Worm (Caenorhabditis elegans) whole organism, L1 larva: ENCODE measurements around the gene exos-4.2.

Source experiments
- C34B4.2 ChIP-seq: sonication (generic microtip); optimal IDR thresholded peaks from 2 replicates; lab custom pipeline; 2017; ENCODE audit warnings: mild to moderate bottlenecking, missing genetic modification characterization, missing compliant biosample characterization
- F16B12.6 ChIP-seq: fragments of 150-350 bp; optimal IDR thresholded peaks from 2 replicates; lab custom pipeline; 2014; ENCODE audit warnings: missing biosample characterization, missing genetic modification characterization
- aly-2 ChIP-seq: fragments of 150-350 bp; optimal IDR thresholded peaks from 2 replicates; lab custom pipeline; 2014; ENCODE audit warnings: missing biosample characterization, missing genetic modification characterization
- ceh-8 ChIP-seq: fragments of 200-800 bp; sonication (Bioruptor generic); optimal IDR thresholded peaks from 2 replicates; lab custom pipeline; 2018; ENCODE audit warnings: mild to moderate bottlenecking, missing genetic modification characterization, moderate library complexity, missing compliant biosample characterization
- ces-1 ChIP-seq: fragments of 150-350 bp; optimal IDR thresholded peaks from 2 replicates; lab custom pipeline; 2014; ENCODE audit warnings: missing biosample characterization, missing genetic modification reagents, missing genetic modification characterization
- efl-1 ChIP-seq, 4 experiments: fragments of 150-350 bp; optimal IDR thresholded peaks in 3 of 4; peaks in 1 of 4; 1 replicate in 1 of 4; 2 replicates in 3 of 4; lab custom pipeline; 2014; ENCODE audit warnings: missing biosample characterization in 2 of 4, missing genetic modification characterization in 2 of 4, missing genetic modification reagents in 2 of 4
- efl-3 ChIP-seq: fragments of 200-800 bp; sonication (Bioruptor generic); optimal IDR thresholded peaks from 2 replicates; lab custom pipeline; 2018; ENCODE audit warnings: mild to moderate bottlenecking, missing genetic modification characterization, missing compliant biosample characterization
- egl-13 ChIP-seq: sonication (generic microtip); optimal IDR thresholded peaks from 2 replicates; lab custom pipeline; 2016; ENCODE audit warnings: missing genotype, missing genetic modification reagents, missing genetic modification characterization, missing compliant biosample characterization
- elt-2 ChIP-seq: sonication (generic microtip); optimal IDR thresholded peaks from 2 replicates; lab custom pipeline; 2016; ENCODE audit warnings: missing genetic modification characterization, mild to moderate bottlenecking, inconsistent platforms, missing compliant biosample characterization, missing genetic modification reagents
- elt-3 ChIP-seq, 6 experiments: fragments of 150-350 bp in 1 of 6; sonication (generic microtip); optimal IDR thresholded peaks; 2 replicates each; lab custom pipeline; 2017 to 2018; ENCODE audit warnings: missing biosample characterization in 6 of 6, missing genetic modification characterization in 6 of 6, inconsistent platforms in 1 of 6
- ets-5 ChIP-seq: fragments of 200-800 bp; sonication (Bioruptor generic); IDR thresholded peaks from 2 replicates; pipeline ENCODE4 v1.3.6; 2022; ENCODE audit warnings: missing genetic modification characterization, missing compliant biosample characterization
- fkh-8 ChIP-seq: sonication (generic microtip); optimal IDR thresholded peaks from 2 replicates; lab custom pipeline; 2016; ENCODE audit warnings: mild to moderate bottlenecking, missing genetic modification characterization, missing compliant biosample characterization
- fos-1 ChIP-seq: fragments of 150-350 bp; optimal IDR thresholded peaks from 2 replicates; lab custom pipeline; 2014; ENCODE audit warnings: missing biosample characterization, missing genetic modification characterization
- grh-1 ChIP-seq: fragments of 200-800 bp; sonication (Bioruptor generic); IDR thresholded peaks from 2 replicates; pipeline ENCODE4 v1.3.6; 2022; ENCODE audit warnings: missing genetic modification reagents, missing genetic modification characterization, missing compliant biosample characterization
- hlh-17 ChIP-seq: fragments of 200-800 bp; sonication (Bioruptor generic); optimal IDR thresholded peaks from 2 replicates; lab custom pipeline; 2018; ENCODE audit warnings: missing genetic modification characterization, mild to moderate bottlenecking, missing compliant biosample characterization, moderate library complexity, borderline replicate concordance
- irx-1 ChIP-seq: sonication (generic microtip); optimal IDR thresholded peaks from 2 replicates; lab custom pipeline; 2016; ENCODE audit warnings: missing genetic modification characterization, missing compliant biosample characterization
- isw-1 ChIP-seq: fragments of 200-800 bp; sonication (Bioruptor generic); IDR thresholded peaks from 2 replicates; pipeline ENCODE4 v1.3.6; 2022; ENCODE audit warnings: missing genetic modification characterization, missing compliant biosample characterization
- jun-1 ChIP-seq: fragments of 150-350 bp; optimal IDR thresholded peaks from 2 replicates; lab custom pipeline; 2014; ENCODE audit warnings: missing biosample characterization, missing genetic modification reagents, missing genetic modification characterization
- lin-13 ChIP-seq: fragments of 150-350 bp; optimal IDR thresholded peaks from 2 replicates; lab custom pipeline; 2014; ENCODE audit warnings: missing biosample characterization, missing genetic modification reagents, missing genetic modification characterization
- lin-14 ChIP-seq: fragments of 200-800 bp; sonication (Bioruptor generic); optimal IDR thresholded peaks from 2 replicates; lab custom pipeline; 2018; ENCODE audit warnings: mild to moderate bottlenecking, missing genetic modification characterization, moderate library complexity, missing compliant biosample characterization
- lin-15B ChIP-seq: fragments of 150-350 bp; sonication (generic microtip); optimal IDR thresholded peaks from 3 replicates; lab custom pipeline; 2014; ENCODE audit warnings: missing biosample characterization, missing genetic modification characterization
- lin-39 ChIP-seq: fragments of 150-350 bp; optimal IDR thresholded peaks from 2 replicates; lab custom pipeline; 2014; ENCODE audit warnings: missing biosample characterization, missing genetic modification reagents, missing genetic modification characterization
- lir-3 ChIP-seq: sonication (generic microtip); optimal IDR thresholded peaks from 2 replicates; lab custom pipeline; 2016; ENCODE audit warnings: mild to moderate bottlenecking, missing genetic modification characterization, moderate library complexity, missing compliant biosample characterization; ENCODE audit not compliant: poor library complexity
- mab-9 ChIP-seq: fragments of 200-800 bp; sonication (Bioruptor generic); IDR thresholded peaks from 2 replicates; pipeline ENCODE4 v1.3.6; 2022; ENCODE audit warnings: missing genetic modification reagents, missing genetic modification characterization, missing compliant biosample characterization
- mdl-1 ChIP-seq, 2 experiments: fragments of 150-350 bp; optimal IDR thresholded peaks; 2 replicates each; lab custom pipeline; 2014 to 2017; ENCODE audit warnings: missing biosample characterization in 2 of 2, missing genetic modification characterization in 2 of 2, inconsistent platforms in 1 of 2
- mef-2 ChIP-seq: fragments of 150-350 bp; optimal IDR thresholded peaks from 2 replicates; lab custom pipeline; 2014; ENCODE audit warnings: missing biosample characterization, missing genetic modification characterization
- nhr-11 ChIP-seq: fragments of 150-350 bp; optimal IDR thresholded peaks from 2 replicates; lab custom pipeline; 2014; ENCODE audit warnings: missing biosample characterization, missing genetic modification characterization
- nhr-12 ChIP-seq: sonication (generic microtip); optimal IDR thresholded peaks from 2 replicates; lab custom pipeline; 2017; ENCODE audit warnings: missing biosample characterization, missing genetic modification characterization
- nhr-19 ChIP-seq: fragments of 200-800 bp; sonication (Bioruptor generic); conservative IDR thresholded peaks from 2 replicates; pipeline ENCODE4 v1.3.6; 2022; ENCODE audit warnings: missing genetic modification characterization, missing compliant biosample characterization
- nhr-84 ChIP-seq: sonication (generic microtip); optimal IDR thresholded peaks from 2 replicates; lab custom pipeline; 2017; ENCODE audit warnings: missing biosample characterization, missing genetic modification characterization
- nhr-85 ChIP-seq: sonication (generic microtip); peaks from one replicate; lab custom pipeline; 2016; ENCODE audit warnings: missing genetic modification characterization, inconsistent platforms, missing compliant biosample characterization
- pqm-1 ChIP-seq: sonication (generic microtip); optimal IDR thresholded peaks from 3 replicates; lab custom pipeline; 2017; ENCODE audit warnings: missing biosample characterization, missing genetic modification characterization
- skn-1 ChIP-seq: fragments of 150-350 bp; optimal IDR thresholded peaks from 2 replicates; lab custom pipeline; 2014; ENCODE audit warnings: missing biosample characterization, missing genetic modification characterization
- snpc-4 ChIP-seq: fragments of 150-350 bp; optimal IDR thresholded peaks from 2 replicates; lab custom pipeline; 2014; ENCODE audit warnings: missing biosample characterization, missing genetic modification characterization
- snu-23 ChIP-seq: sonication (generic microtip); optimal IDR thresholded peaks from 2 replicates; lab custom pipeline; 2016; ENCODE audit warnings: missing genetic modification characterization, missing compliant biosample characterization
- sptf-1 ChIP-seq: fragments of 150-350 bp; optimal IDR thresholded peaks from 2 replicates; lab custom pipeline; 2014; ENCODE audit warnings: missing biosample characterization, missing genetic modification characterization
- tbx-2 ChIP-seq: sonication (generic microtip); optimal IDR thresholded peaks from 2 replicates; lab custom pipeline; 2016; ENCODE audit warnings: missing genetic modification characterization, missing compliant biosample characterization
- tlp-1 ChIP-seq: fragments of 150-350 bp; optimal IDR thresholded peaks from 2 replicates; lab custom pipeline; 2014; ENCODE audit warnings: missing biosample characterization, missing genetic modification characterization
- unc-130 ChIP-seq: fragments of 150-350 bp; optimal IDR thresholded peaks from 2 replicates; lab custom pipeline; 2017; ENCODE audit warnings: missing biosample characterization, missing genetic modification characterization, inconsistent platforms
- unc-62 ChIP-seq: fragments of 150-350 bp; optimal IDR thresholded peaks from 2 replicates; lab custom pipeline; 2014; ENCODE audit warnings: missing biosample characterization, missing genetic modification reagents, missing genetic modification characterization
- vab-15 ChIP-seq: sonication (generic microtip); optimal IDR thresholded peaks from 2 replicates; lab custom pipeline; 2017; ENCODE audit warnings: missing genotype, mild to moderate bottlenecking, missing genetic modification characterization, missing compliant biosample characterization
- zip-4 ChIP-seq: fragments of 200-800 bp; sonication (Bioruptor generic); optimal IDR thresholded peaks from 2 replicates; lab custom pipeline; 2018; ENCODE audit warnings: mild to moderate bottlenecking, missing genetic modification characterization, moderate library complexity, missing compliant biosample characterization
- ztf-4 ChIP-seq: fragments of 150-350 bp; optimal IDR thresholded peaks from 2 replicates; lab custom pipeline; 2014; ENCODE audit warnings: missing biosample characterization, missing genetic modification characterization

Gene exos-4.2

ce11 chrIII:833711-834442, 26.1 kb upstream of the exos-4.2 start (continued):
- TF ChIP-seq nhr-85 (tag; lab: Kevin White, UChicago) (peak; percentile 97), nhr-84 (tag; lab: Kevin White, UChicago) (no peak), grh-1 (GFP tag; lab: Robert Waterston, UW) (no peak), elt-2 (tag; lab: Kevin White, UChicago) (peak; percentile 63), lin-15B (no peak), tlp-1 (tag; lab: Kevin White, UChicago) (no peak), snpc-4 (peak; percentile 80), irx-1 (tag; lab: Kevin White, UChicago) (peak; percentile 78), jun-1 (tag; lab: Kevin White, UChicago) (peak; percentile 95), pqm-1 (tag; lab: Kevin White, UChicago) (peak; percentile 84), fkh-8 (peak; percentile 94), nhr-11 (tag; lab: Kevin White, UChicago) (peak; percentile 84), ets-5 (GFP tag; lab: Robert Waterston, UW) (no peak), ztf-4 (peak; percentile 37), ceh-8 (GFP tag; lab: Kevin White, UChicago) (peak; percentile 32), lin-39 (tag; lab: Kevin White, UChicago) (no peak), vab-15 (tag; lab: Kevin White, UChicago) (no peak), lir-3 (tag; lab: Kevin White, UChicago) (peak; percentile 12), isw-1 (GFP tag; lab: Robert Waterston, UW) (peak; percentile 83), skn-1 (tag; lab: Kevin White, UChicago) (peak; percentile 96), unc-62 (GFP tag; lab: Kevin White, UChicago) (no peak), elt-3 (tag; optimal IDR thresholded peaks at IDR 0.05; lab: Kevin White, UChicago) (peak in 5 of 6 experiments; percentile 5 to 84 (median 65)), aly-2 (tag; lab: Kevin White, UChicago) (peak; percentile 55), F16B12.6 (tag; lab: Kevin White, UChicago) (peak; percentile 32), nhr-19 (GFP tag; lab: Robert Waterston, UW) (peak; percentile 83), C34B4.2 (tag; lab: Kevin White, UChicago) (no peak), unc-130 (peak; percentile 80), fos-1 (tag; lab: Kevin White, UChicago) (peak; percentile 85), snu-23 (GFP tag; lab: Kevin White, UChicago) (peak; percentile 95), efl-3 (GFP tag; lab: Kevin White, UChicago) (no peak), sptf-1 (tag; lab: Kevin White, UChicago) (no peak), hlh-17 (GFP tag; lab: Kevin White, UChicago) (no peak), tbx-2 (tag; lab: Kevin White, UChicago) (peak; percentile 86), ces-1 (GFP tag; lab: Kevin White, UChicago) (no peak)

ce11 chrIII:834443-834815, 25.6 kb upstream of the exos-4.2 start:
- TF ChIP-seq irx-1 (tag; lab: Kevin White, UChicago): no peak
- no peak for TF ChIP-seq ets-5 (GFP tag; lab: Robert Waterston, UW)
- TF ChIP-seq snu-23 (GFP tag; lab: Kevin White, UChicago): no peak
- peak; percentile 64 for TF ChIP-seq nhr-85 (tag; lab: Kevin White, UChicago)
- peak; percentile 24 for TF ChIP-seq C34B4.2 (tag; lab: Kevin White, UChicago)
- TF ChIP-seq lin-13 (GFP tag; lab: Kevin White, UChicago): no peak
- no peak for TF ChIP-seq grh-1 (GFP tag; lab: Robert Waterston, UW)
- no peak for TF ChIP-seq lin-14 (GFP tag; lab: Kevin White, UChicago)
- no peak for TF ChIP-seq mef-2
- TF ChIP-seq nhr-12 (tag; lab: Kevin White, UChicago): no peak
- TF ChIP-seq zip-4: peak; percentile 7
- no peak for TF ChIP-seq egl-13 (tag; lab: Kevin White, UChicago)
- peak in 1 of 2 experiments; percentile 7 for TF ChIP-seq mdl-1 (tag; optimal IDR thresholded peaks at IDR 0.05; lab: Kevin White, UChicago)
- no peak for TF ChIP-seq efl-1 (optimal IDR thresholded peaks at IDR 0.05; lab: Kevin White, UChicago)
- TF ChIP-seq efl-1 (GFP tag; optimal IDR thresholded peaks at IDR 0.05 in 1 of 2; lab: Kevin White, UChicago): no peak
- no peak for TF ChIP-seq elt-3 (tag; optimal IDR thresholded peaks at IDR 0.05; lab: Kevin White, UChicago)
- TF ChIP-seq mab-9: no peak
- TF ChIP-seq, all 84 proteins: peak for 4
